Fruit fly (Drosophila melanogaster) whole organism, larva: Measurements from ENCODE around the gene CG9449.

Experiments
- noc ChIP-seq: fragments of 200-800 bp; sonication (Bioruptor generic); optimal IDR thresholded peaks from 3 replicates; lab custom pipeline; 2019; ENCODE audit warnings: missing biosample characterization, mild to moderate bottlenecking, missing genetic modification characterization, moderate library complexity

Gene CG9449

DNA sequence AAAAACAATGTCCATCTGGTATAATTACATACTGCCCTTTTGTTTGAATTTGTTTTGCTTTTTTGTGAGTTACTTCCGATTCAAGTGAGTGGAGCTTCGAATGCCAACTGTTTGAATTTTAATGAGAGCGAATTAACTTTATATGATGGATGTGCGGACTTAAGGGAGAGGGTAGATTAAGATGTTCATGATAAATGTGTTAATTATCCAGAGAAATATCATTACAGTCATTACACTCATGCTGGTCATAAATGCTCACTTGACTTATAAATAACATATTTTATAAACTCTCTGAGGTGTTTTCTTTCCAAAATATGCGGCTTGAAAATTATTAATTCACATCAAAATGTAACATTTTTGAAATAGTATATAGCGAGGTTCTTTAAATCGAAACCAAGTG lies at the start of gene CG9449:
CG9449 (minus strand) TSS at position 101 of the 400 bp plus-strand sequence.
- TF ChIP-seq noc: no peak

DNA sequence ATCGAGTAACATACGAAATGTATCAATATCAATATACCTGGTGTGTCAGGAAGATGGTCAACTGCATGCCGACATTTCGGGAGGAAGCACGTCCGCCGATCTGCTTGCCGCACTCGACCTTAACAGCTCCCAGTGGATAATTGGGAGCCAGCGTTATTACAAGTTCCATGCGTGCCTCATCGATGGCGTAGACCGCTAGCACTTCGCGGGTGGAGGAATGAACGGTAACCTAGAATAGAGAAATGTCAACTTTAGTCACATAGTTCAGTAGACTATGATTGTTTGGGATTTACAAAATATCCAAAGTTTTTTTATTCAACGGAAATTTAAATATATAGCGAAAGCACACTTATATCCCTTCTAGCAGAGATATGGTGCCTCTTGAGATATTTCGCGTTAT lies 47.3 kb upstream of the CG9449 start, which contains the start of the genes CG46435 and Rcd7:
CG46435 (plus strand) TSS at position 301 of the 400 bp plus-strand sequence.
Rcd7 (plus strand) TSS at position 301 of the 400 bp plus-strand sequence.
- TF ChIP-seq noc: no peak

DNA sequence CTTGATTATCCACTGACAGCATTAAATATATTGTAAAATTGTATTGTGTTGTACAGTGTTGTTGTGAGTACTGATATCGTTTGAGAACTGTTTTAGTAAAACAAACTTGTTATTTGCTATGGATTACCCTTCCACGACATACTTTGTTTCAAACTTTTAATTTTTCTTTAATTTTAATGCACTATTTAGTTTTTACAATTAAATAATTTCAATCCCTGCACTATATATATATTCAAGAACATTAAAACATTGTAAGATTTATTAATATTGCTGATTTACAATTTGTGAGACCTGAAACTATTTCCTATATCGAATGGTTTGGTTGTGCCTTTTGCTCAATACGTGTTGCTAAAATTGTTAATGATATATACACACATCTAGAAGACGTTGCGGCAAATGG lies 46.6 kb upstream of the CG9449 start, which contains the start of the genes CG46434 and Dred:
CG46434 (minus strand) TSS at position 101 of the 400 bp plus-strand sequence.
Dred (minus strand) TSS at position 101 of the 400 bp plus-strand sequence.
- no peak for TF ChIP-seq noc

DNA sequence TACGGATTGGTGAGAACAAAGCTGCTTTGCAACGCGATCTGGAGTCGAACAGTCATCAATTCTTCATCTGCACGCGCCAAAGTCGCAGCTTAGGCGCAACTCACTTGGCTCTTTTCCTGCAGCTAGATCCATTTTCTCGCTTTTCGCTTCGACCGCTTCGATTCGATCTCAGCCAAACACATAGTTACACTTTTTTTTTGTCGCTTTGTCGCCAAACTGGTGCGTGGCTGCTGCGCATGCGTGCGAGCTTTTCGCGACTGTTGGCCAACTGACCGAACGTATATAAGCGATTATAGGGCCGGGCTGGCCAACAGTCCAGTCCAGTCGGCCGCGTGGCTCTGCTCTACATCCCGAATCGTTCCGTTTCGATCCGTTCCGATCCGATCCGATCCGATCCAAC lies 34.9 kb upstream of the CG9449 start, which contains the start of gene Cpr76Bd:
Cpr76Bd (plus strand) TSS at position 301 of the 400 bp plus-strand sequence.
- no peak for TF ChIP-seq noc

DNA sequence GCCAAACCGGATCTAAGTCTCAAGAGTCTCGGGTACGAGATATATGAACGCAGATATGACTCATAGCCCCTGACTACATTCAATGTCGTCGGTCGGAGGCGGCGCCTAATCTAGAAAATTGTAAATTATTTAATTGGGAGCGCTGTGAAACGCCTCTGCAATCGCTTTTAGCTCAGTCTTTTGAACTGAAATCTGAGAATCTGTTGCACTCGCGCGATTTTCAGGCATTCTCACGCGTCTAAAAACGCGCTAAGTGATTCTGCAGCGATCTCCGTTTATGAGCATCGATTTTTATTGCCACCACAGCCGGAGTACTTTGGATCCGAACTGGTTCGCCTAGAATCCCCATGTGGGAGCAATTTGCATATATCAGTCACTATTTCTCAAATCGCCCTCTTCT lies 31.0 kb upstream of the CG9449 start:
- no peak for TF ChIP-seq noc

DNA sequence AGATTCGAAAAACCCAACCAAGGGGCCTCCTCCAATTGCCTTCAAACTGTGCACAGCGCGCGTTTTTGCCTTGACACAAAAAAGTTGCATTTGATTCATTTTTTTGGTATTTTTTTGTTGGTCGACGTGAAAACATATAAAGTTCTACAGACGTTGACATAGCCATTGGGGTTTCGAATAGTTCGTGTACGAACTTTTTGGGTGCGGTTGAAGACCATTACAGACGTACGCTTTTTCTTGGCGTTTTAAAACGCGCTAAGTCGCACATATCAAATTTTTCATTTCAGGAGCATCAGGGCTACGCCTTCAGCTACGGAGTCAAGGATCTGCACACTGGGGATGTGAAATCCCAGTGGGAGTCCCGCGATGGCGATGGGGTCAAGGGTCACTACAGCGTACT lies 28.2 kb upstream of the CG9449 start:
- TF ChIP-seq noc: no peak

DNA sequence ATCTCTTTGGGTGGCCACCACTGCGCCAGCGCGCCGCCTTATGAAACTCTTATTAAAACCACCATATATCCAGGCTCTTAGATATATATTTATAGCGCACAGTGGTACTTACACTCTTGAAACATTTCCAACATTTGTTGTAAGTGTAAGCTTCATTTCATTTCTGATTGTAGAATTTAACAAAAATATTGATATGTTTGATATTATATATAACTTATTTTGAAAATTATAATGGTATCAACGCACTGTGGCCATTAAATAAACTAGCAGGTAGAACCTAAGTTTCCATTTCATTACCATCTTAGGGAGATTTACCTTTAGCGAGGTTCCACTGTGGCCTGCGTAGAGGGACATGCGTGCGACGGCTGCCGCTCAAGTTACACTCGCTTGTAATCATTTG lies 27.2 kb upstream of the CG9449 start:
- TF ChIP-seq noc: no peak

DNA sequence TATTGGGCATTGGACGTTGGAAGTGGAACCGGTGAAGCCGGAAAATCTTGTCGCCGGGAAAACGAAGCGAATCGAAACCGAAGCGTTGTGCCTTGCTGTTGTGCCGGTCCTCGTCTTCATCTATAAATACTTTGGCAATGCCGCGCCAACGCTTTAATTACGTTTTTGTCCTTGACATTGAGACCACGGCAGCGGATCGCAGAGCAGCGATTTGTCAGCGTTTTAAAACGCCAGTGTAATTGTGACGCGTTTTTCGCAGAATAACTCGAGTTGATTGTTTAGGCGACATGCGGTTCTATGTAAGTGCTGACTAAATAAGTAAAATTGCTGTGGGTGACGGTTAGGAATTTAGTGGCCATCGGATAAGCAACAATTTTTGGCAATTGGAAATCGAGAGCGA lies 23.6 kb upstream of the CG9449 start:
- TF ChIP-seq noc: no peak

DNA sequence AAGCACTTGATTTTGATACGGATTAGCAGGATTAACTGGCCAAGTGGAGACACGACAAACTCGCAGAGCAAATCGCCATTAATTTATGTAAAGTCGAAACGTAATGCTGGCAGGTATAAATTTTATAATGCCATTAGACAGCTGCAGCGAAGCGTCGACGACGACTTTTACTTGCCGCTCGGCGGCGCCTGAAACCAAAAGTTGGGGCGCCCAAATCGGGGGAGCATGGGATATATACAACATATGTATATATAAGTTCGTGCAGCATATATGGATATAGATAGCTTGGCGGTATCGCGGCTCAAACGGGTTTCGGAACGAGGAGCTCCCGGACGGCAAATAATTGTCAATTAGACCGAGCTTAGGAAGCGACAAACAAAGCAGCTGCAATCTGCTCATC lies 23.1 kb upstream of the CG9449 start, which contains the start of gene Cpr76Bc:
Cpr76Bc (plus strand) TSS at position 301 of the 400 bp plus-strand sequence.
- no peak for TF ChIP-seq noc

DNA sequence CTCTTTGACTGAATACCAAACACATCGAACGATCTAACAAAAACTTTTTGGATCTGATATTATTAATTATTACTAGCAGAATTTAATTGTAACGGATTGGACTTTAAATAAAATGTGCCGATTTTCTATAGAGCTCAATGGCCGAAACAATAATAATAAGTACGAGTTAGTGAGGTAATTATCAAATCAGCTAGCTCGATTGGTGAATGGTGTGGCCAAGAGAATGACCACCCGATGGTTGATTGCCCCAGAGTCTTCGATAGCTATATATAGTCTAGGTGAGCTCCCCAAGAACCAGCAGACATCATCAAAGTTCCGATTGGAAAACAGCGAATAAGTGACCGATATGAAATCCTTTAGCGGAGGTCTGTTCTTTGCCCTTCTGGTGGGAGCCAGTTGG lies 21.8 kb upstream of the CG9449 start, which contains the start of gene Cpr76Bb:
Cpr76Bb (plus strand) TSS at position 301 of the 400 bp plus-strand sequence.
- no peak for TF ChIP-seq noc

DNA sequence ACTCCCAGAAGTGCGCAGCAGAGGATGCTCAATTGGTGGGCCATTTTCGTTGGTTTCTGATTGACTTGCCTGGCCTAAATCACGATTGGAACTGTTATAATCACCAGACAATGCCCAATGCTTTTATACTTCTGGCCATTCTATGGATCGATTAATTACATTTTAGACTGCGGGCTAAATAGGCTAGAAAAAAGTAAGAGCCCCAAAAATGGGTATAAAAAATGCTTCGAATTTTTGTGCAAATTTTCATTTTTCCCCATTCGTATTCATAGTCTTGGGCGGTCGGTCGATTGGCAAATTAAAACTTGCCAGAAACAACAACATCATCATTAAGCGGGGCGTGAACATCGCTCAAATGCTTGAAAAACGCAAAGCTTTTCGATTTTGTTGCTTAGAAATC lies 20.7 kb upstream of the CG9449 start, which contains the start of gene Cpr76Ba:
Cpr76Ba (minus strand) TSS at position 101 of the 400 bp plus-strand sequence.
- no peak for TF ChIP-seq noc

DNA sequence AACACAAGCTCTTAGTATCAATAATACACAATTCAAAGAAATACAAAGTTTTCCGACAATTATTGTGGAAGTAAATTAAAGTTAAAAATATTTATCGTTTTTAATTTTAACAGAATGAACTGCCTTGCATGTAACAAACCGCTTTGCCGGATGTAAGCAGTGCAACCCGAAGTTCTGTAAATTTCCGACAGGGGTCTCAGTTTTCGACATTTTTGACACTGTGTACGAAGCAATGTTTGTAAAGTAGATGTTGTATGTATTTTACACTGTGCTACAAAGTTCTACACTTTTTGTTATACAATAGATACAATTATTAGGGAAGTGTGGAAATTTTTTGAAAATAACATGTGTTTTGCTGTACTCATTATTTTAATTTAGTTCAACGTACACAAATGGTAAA lies 19.0 kb upstream of the CG9449 start:
- no peak for TF ChIP-seq noc

DNA sequence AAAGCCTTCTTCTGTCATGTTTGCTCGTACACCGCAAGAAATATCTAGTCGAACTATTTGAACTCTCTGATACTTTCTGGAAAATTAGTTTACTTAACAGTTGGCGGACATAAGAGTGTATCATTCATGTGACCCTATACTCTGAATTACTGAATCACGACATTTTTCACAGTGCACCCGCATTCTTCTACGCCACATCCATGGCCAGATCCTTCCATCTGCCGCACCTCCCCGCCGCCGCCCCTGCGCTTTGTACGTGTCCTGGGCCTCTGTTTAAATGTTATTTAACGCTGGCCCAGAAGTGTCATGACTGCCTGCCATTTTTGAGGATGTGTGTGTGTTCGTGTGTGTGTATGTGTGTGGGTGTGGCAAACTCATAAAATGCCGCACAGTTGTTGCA lies 15.1 kb upstream of the CG9449 start:
- TF ChIP-seq noc: no peak

DNA sequence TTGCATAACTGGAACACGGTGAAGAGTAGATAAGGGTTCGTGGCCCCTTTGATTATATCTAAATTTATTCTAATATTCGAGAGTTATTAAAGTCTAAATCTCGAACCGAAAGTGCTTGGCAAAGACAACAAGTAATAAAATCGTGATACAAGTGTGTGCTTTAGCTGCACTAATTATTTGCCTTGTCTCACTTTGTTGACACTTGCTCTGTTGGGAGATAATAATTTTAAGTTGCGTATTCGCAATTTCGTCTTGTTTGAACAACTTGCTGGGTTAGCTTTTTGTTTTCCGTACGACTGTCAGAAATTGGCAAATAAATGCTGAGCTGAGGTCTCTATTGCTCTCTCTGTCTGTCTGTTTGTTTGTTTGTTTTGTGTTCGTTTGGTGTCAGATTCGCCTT lies 7.2 kb upstream of the CG9449 start:
- peak; percentile 71 for TF ChIP-seq noc

DNA sequence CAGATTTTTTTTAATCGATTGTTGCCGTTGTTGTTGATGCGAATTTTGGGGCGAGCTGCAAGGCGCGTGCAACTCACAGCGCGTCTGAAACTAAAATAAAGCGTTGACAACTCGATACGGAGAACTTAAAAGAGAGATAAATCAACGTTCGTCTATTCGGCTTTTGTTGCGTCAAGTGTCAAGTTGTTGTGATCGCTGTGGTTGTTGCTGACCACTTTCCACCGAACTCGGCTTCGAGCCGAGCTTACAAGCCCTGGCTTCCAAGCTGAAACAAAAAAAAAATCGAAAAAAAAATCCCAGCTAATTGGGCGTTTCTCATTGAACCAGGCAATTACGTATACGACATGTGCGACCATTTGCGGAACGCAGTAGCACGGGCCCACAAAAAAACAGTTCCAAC lies 6.2 kb upstream of the CG9449 start, which contains the start of gene CG9452:
CG9452 (minus strand) TSS at position 101 of the 400 bp plus-strand sequence.
- TF ChIP-seq noc: no peak

DNA sequence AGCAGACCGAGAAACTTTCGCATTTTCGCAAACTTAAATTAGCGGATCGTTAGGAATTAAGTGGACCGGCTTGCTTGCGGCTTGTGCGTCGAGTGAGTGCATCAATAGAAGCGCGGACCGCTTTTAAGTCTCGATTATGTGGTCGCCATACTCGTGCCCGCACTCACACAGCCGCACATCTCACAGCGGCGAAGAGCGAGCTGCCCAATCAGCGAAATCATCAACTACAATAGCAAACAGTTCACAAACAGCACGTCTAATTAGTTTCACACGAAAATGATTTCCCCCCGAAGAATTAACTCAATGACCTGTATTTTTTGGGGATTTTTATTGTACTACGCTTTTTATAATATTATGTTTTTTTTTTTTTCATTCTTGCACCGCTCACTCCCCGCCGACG lies 3.2 kb upstream of the CG9449 start, which contains the start of gene CG9451:
CG9451 (minus strand) TSS at position 101 of the 400 bp plus-strand sequence.
- peak; percentile 20 for TF ChIP-seq noc

DNA sequence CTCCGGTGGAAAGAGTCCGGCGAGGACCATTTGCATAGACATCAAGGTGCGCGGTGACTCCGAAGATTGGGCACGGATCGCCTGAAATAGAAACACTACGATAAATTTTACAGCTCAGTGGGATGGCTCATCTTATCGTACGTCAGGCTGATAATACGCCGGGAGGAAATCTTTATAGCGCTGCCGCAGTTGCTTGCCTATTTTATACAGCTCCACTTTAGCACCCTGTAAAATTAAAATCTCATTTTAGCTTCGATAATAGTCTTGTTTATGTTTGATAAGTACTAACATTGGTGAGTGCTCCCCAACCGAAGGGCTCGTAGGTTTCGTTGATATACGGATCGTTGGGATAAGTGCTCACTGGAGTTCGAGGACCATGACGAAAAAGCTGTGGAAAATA lies 1.8 kb upstream of the CG9449 start:
- no peak for TF ChIP-seq noc

DNA sequence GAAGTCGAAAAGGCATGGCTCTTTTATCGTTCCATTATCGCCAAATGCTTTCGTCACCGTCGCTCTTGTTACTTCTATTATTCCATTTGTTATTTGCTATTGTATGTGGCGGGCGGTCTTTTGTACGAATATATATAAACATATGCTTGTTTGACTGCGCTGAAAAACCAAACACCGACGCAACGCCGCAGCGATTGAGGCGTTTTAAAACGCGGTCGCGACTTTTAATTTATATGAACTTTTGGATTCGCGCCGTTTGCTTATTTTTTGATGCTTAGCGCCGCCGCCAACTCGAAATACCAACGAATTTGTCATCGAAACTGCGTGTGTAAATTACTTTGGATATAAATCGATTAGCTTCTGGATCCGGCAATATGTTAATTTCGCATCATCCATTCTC lies 388 bp downstream of the CG9449 start:
- no peak for TF ChIP-seq noc

DNA sequence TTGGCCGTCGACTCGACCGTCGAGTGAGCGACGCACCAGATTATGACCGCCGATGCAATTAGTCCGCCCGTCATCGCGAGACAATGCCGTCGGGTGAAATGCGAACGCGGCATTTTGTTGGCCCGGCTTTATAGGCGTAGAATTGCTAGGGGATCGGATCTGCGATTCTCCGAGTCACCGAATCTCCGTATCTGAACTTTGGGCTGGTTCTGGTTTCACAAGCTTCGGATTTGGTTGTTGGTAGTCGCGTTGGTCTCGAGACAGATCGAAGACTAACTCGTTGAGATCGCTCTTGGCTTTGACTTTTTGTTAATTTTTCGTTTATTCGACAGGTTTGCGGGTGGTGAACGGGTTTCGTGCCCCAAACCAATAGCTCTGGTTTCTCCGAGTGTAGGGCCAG lies 923 bp downstream of the CG9449 start:
- no peak for TF ChIP-seq noc
